Worm (Caenorhabditis elegans): ENCODE results near the gene C32B5.13.
"Not testable (repeated sequence)": the region's sequence is repeated elsewhere in the genome, so short reads cannot be mapped to it uniquely, and the experiment has no call there.

- TF ChIP-seq zag-1 (tag; optimal IDR thresholded peaks at IDR 0.05); fkh-10 (GFP tag; optimal IDR thresholded peaks at IDR 0.05); efl-1 (optimal IDR thresholded peaks at IDR 0.05); efl-1 (GFP tag; optimal IDR thresholded peaks at IDR 0.05 in 1 of 2); nhr-12 (tag; optimal IDR thresholded peaks at IDR 0.05); ces-1 (GFP tag; optimal IDR thresholded peaks at IDR 0.05); egl-27 (tag; optimal IDR thresholded peaks at IDR 0.05); rnt-1 (tag; optimal IDR thresholded peaks at IDR 0.05); unc-62 (GFP tag; optimal IDR thresholded peaks at IDR 0.05): not testable (repeated sequence)
These were observed 7.2 kb downstream of the C32B5.13 start, which contains the start of gene fbxc-7 for ce11 chrII:954626-955025.

All from whole organism, L1 larva.